Worm (Caenorhabditis elegans) whole organism, L4/young adult: ENCODE data around the gene grsp-2.

ENCODE experiments used
- W03F9.2 ChIP-seq: fragments of 150-350 bp; optimal IDR thresholded peaks from 2 replicates; lab custom pipeline; 2014; ENCODE audit warnings: missing biosample characterization, missing genetic modification characterization
- dao-5 ChIP-seq: sonication (generic microtip); optimal IDR thresholded peaks from 2 replicates; lab custom pipeline; 2016; ENCODE audit warnings: missing genotype, missing genetic modification characterization, moderate library complexity, missing compliant biosample characterization
- him-1 ChIP-seq: sonication (generic microtip); optimal IDR thresholded peaks from 2 replicates; lab custom pipeline; 2016; ENCODE audit warnings: missing genotype, missing genetic modification reagents, missing genetic modification characterization, missing compliant biosample characterization

DNA sequence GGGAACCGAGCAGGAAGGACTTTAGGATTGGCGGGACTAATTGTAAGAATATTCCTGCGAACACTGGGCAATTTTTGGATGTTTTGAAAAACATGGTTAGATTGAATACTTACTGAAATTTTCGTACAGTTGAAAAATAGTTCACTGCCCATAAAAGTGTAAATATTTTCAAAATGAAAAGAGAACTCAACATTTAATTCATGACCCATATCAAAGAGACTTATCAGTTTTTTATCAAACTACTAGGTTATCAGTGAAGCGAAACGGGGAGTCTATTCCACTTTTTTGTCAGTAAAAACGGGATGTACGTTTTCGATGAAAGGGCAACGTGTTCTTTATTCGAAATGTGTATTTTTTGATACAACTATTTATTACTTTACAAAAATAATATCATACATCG is 29.8 kb downstream of the grsp-2 start:
- TF ChIP-seq W03F9.2 (tag; lab: Kevin White, UChicago), result no peak
- no peak for TF ChIP-seq him-1
- no peak for TF ChIP-seq dao-5
